Fruit fly (Drosophila melanogaster): Measurements from ENCODE around the gene svp.

dm6 chr3R:12288580-12289299 lies 30.2 kb downstream of the svp start:
- TF ChIP-seq bab1 (GFP tag; optimal IDR thresholded peaks at IDR 0.05): no peak
- no peak for TF ChIP-seq CG11617 (GFP tag; optimal IDR thresholded peaks at IDR 0.05)
- no peak for TF ChIP-seq Hr96 (GFP tag; optimal IDR thresholded peaks at IDR 0.05)
- no peak for TF ChIP-seq cnc (optimal IDR thresholded peaks at IDR 0.05)
- no peak for TF ChIP-seq tj (GFP tag; optimal IDR thresholded peaks at IDR 0.05)
- no peak for TF ChIP-seq toe (GFP tag; optimal IDR thresholded peaks at IDR 0.05)
- TF ChIP-seq CG12768 (GFP tag; optimal IDR thresholded peaks at IDR 0.05): no peak
- TF ChIP-seq CG33017 (tag; optimal IDR thresholded peaks at IDR 0.05): no peak
- TF ChIP-seq cic (GFP tag; optimal IDR thresholded peaks at IDR 0.05): no peak
- TF ChIP-seq kay (GFP tag; ENCODE audit: borderline replicate concordance): no peak
- no peak for TF ChIP-seq CG7101 (tag; optimal IDR thresholded peaks at IDR 0.05)
- TF ChIP-seq pad (GFP tag; optimal IDR thresholded peaks at IDR 0.05): no peak
- TF ChIP-seq Clk (GFP tag; optimal IDR thresholded peaks at IDR 0.05): no peak

Data from whole organism, adult.